Fruit fly (Drosophila melanogaster) whole organism, wandering third instar larva: ENCODE results near the gene Vm26Aa.
A peak's percentile ranks its signal among the peaks of the same experiment; 100 is the strongest.

Experiments
- Abd-B ChIP-seq: fragments of >200 bp; optimal IDR thresholded peaks from 2 replicates; lab custom pipeline; 2017; ENCODE audit warnings: missing biosample characterization, missing genetic modification characterization
- CG32264 ChIP-seq: fragments of 200-800 bp; sonication (Bioruptor generic); optimal IDR thresholded peaks from 2 replicates; lab custom pipeline; 2016; ENCODE audit warnings: missing biosample characterization, missing genetic modification characterization
- CG9705 ChIP-seq: fragments of 200-800 bp; sonication (Bioruptor generic); optimal IDR thresholded peaks from 2 replicates; lab custom pipeline; 2018; ENCODE audit warnings: missing biosample characterization, mild to moderate bottlenecking, missing genetic modification characterization
- Dfd ChIP-seq: fragments of >200 bp; optimal IDR thresholded peaks from 2 replicates; lab custom pipeline; 2017; ENCODE audit warnings: missing biosample characterization, missing genetic modification characterization
- Dif ChIP-seq: fragments of 200-275, 200-300 bp; sonication (Bioruptor generic); optimal IDR thresholded peaks from 2 replicates; lab custom pipeline; 2018; ENCODE audit warnings: missing biosample characterization, missing genetic modification characterization; ENCODE audit not compliant: partially characterized antibody
- GATAd ChIP-seq: sonication (Bioruptor generic); optimal IDR thresholded peaks from 2 replicates; lab custom pipeline; 2016; ENCODE audit warnings: missing biosample characterization, missing genetic modification characterization
- Hr78 ChIP-seq: fragments of >200 bp; optimal IDR thresholded peaks from 2 replicates; lab custom pipeline; 2017; ENCODE audit warnings: missing biosample characterization, missing genetic modification characterization
- Hr83 ChIP-seq: fragments of 200-300 bp; sonication (Bioruptor generic); optimal IDR thresholded peaks from 2 replicates; lab custom pipeline; 2016; ENCODE audit warnings: missing biosample characterization, mild to moderate bottlenecking, missing genetic modification characterization, moderate library complexity; ENCODE audit not compliant: poor library complexity, severe bottlenecking
- Mio ChIP-seq: sonication (Bioruptor generic); optimal IDR thresholded peaks from 2 replicates; lab custom pipeline; 2016; ENCODE audit warnings: missing biosample characterization, missing genetic modification characterization
- N ChIP-seq: fragments of >200 bp; optimal IDR thresholded peaks from 2 replicates; lab custom pipeline; 2018; ENCODE audit warnings: missing biosample characterization, missing external identifiers, missing genetic modification characterization
- OdsH ChIP-seq: fragments of 200-800 bp; sonication (Bioruptor generic); optimal IDR thresholded peaks from 2 replicates; lab custom pipeline; 2016; ENCODE audit warnings: missing biosample characterization, mild to moderate bottlenecking, missing genetic modification characterization
- Rel ChIP-seq, 2 experiments: fragments of 200-800 bp; sonication (Bioruptor generic) in 1 of 2; optimal IDR thresholded peaks; 2 replicates in 1 of 2; 3 replicates in 1 of 2; lab custom pipeline; 2016 to 2019; ENCODE audit warnings: mild to moderate bottlenecking in 2 of 2, missing biosample characterization in 2 of 2, missing genetic modification characterization in 2 of 2, moderate library complexity in 1 of 2
- br ChIP-seq: fragments of 200-800 bp; sonication (Bioruptor generic); optimal IDR thresholded peaks from 2 replicates; lab custom pipeline; 2016; ENCODE audit warnings: missing biosample characterization, missing genetic modification characterization
- dl ChIP-seq, 2 experiments: fragments of 175-275, 200-275 bp in 1 of 2; fragments of 200-275 bp in 1 of 2; sonication (Bioruptor generic); optimal IDR thresholded peaks; lab custom pipeline; 2018; ENCODE audit warnings: mild to moderate bottlenecking in 2 of 2, missing biosample characterization in 2 of 2, missing genetic modification characterization in 2 of 2, moderate library complexity in 2 of 2; ENCODE audit not compliant: partially characterized antibody in 2 of 2, insufficient read depth in 1 of 2
- dsf ChIP-seq: sonication (Bioruptor generic); optimal IDR thresholded peaks from 2 replicates; lab custom pipeline; 2016; ENCODE audit warnings: missing biosample characterization, missing genetic modification characterization, borderline replicate concordance
- ey ChIP-seq: fragments of 200-800 bp; sonication (Bioruptor generic); optimal IDR thresholded peaks from 2 replicates; lab custom pipeline; 2016; ENCODE audit warnings: missing biosample characterization, missing genetic modification characterization
- foxo ChIP-seq, 2 experiments: fragments of 200-800 bp; sonication (Bioruptor generic); optimal IDR thresholded peaks; 2 replicates in 1 of 2; 3 replicates in 1 of 2; lab custom pipeline; 2016 to 2017; ENCODE audit warnings: missing biosample characterization in 2 of 2, missing genetic modification characterization in 2 of 2
- fru ChIP-seq: fragments of 200-800 bp; sonication (Bioruptor generic); optimal IDR thresholded peaks from 3 replicates; lab custom pipeline; 2016; ENCODE audit warnings: missing biosample characterization, mild to moderate bottlenecking, missing genetic modification characterization
- h ChIP-seq: fragments of 200-800 bp; sonication (Bioruptor generic); optimal IDR thresholded peaks from 3 replicates; lab custom pipeline; 2016; ENCODE audit warnings: missing biosample characterization, mild to moderate bottlenecking, missing genetic modification characterization
- jim ChIP-seq: fragments of 175-275, 200-325 bp; sonication (Bioruptor generic); optimal IDR thresholded peaks from 2 replicates; lab custom pipeline; 2016; ENCODE audit warnings: missing biosample characterization, mild to moderate bottlenecking, missing genetic modification characterization
- pan ChIP-seq: fragments of >200 bp; optimal IDR thresholded peaks from 2 replicates; lab custom pipeline; 2017
- psq ChIP-seq: fragments of 200-800 bp; sonication (Bioruptor generic); optimal IDR thresholded peaks from 3 replicates; lab custom pipeline; 2017; ENCODE audit warnings: missing biosample characterization, mild to moderate bottlenecking, missing genetic modification characterization, moderate library complexity
- sv ChIP-seq: fragments of 200-800 bp; sonication (Bioruptor generic); optimal IDR thresholded peaks from 3 replicates; lab custom pipeline; 2016; ENCODE audit warnings: missing biosample characterization, missing genetic modification characterization
- tai ChIP-seq: sonication (Bioruptor generic); optimal IDR thresholded peaks from 2 replicates; lab custom pipeline; 2016; ENCODE audit warnings: missing biosample characterization, missing genetic modification characterization
- usp ChIP-seq: fragments of >200 bp; optimal IDR thresholded peaks from 2 replicates; lab custom pipeline; 2017; ENCODE audit warnings: missing biosample characterization, missing genetic modification characterization
- woc ChIP-seq: sonication (Bioruptor generic); optimal IDR thresholded peaks from 2 replicates; lab custom pipeline; 2016; ENCODE audit warnings: missing biosample characterization, mild to moderate bottlenecking, missing genetic modification characterization

Vm26Aa gene

dm6 chr2L:5927363-5927762 lies 32.8 kb downstream of the Vm26Aa start:
- TF ChIP-seq h (GFP tag; lab: Kevin White, UChicago) (no peak), sv (GFP tag; lab: Kevin White, UChicago) (no peak), jim (GFP tag; lab: Kevin White, UChicago) (no peak), pan (lab: Kevin White, UChicago) (no peak), usp (no peak), OdsH (GFP tag; lab: Kevin White, UChicago) (no peak), foxo (GFP tag; optimal IDR thresholded peaks at IDR 0.05; lab: Kevin White, UChicago) (no peak), Dfd (GFP tag; lab: Kevin White, UChicago) (no peak), Hr83 (GFP tag; lab: Kevin White, UChicago) (no peak), psq (no peak), Hr78 (GFP tag; lab: Kevin White, UChicago) (no peak), Rel (GFP tag; optimal IDR thresholded peaks at IDR 0.05; lab: Kevin White, UChicago) (no peak), Rel (tag; optimal IDR thresholded peaks at IDR 0.05; lab: Kevin White, UChicago) (no peak), Dif (GFP tag; lab: Kevin White, UChicago) (no peak), ey (no peak)

dm6 chr2L:5925637-5926036 lies 34.5 kb downstream of the Vm26Aa start, which contains the start of gene dsf:
Gene dsf (plus strand): TSS chr2L:5925937.
- TF ChIP-seq CG32264 (GFP tag; lab: Kevin White, UChicago): no peak
- no peak for TF ChIP-seq tai (GFP tag; lab: Kevin White, UChicago)
- TF ChIP-seq, all 38 proteins: peak for 0

- TF ChIP-seq sv (GFP tag; lab: Kevin White, UChicago): no peak
- no peak for TF ChIP-seq OdsH (GFP tag; lab: Kevin White, UChicago)
- no peak for TF ChIP-seq Abd-B
- TF ChIP-seq Dif (GFP tag; lab: Kevin White, UChicago): no peak
- TF ChIP-seq br (GFP tag; lab: Kevin White, UChicago): no peak
- TF ChIP-seq GATAd (GFP tag; lab: Kevin White, UChicago): no peak
- TF ChIP-seq dsf: no peak
- TF ChIP-seq woc (GFP tag; lab: Kevin White, UChicago): no peak
- TF ChIP-seq, all 38 proteins: peak for 0
Measured at dm6 chr2L:5925164-5925563, 35.0 kb downstream of the Vm26Aa start.

DNA sequence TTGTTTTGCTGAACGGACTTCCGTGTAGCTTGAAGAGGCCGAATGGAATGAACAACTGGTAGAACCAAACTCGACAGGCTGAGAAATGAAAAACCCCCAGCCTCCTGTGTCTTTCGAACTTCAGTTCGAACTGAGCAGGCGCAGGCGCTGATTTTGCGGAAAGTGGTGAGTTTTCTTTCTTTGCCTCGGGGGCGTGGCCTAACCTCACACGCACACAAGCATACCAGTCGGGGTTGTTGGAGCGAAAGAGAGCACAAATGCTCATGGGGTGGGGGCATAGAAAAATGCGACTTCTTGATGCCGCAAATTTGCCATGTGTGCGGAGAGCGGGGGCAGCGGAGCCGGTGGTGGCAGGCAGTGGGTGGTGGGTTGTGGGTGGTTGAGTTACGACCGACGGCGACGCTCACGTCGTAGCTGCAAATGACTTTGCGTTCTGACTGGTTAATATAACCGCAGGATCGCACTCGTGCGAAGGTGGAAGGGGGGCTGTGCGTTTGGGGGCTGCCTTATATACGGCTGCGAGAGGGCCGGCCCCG lies 36.5 kb downstream of the Vm26Aa start, which contains the start of gene CG9016:
Gene CG9016 (minus strand): TSS at position 51 of the 536 bp plus-strand sequence.
- no peak for TF ChIP-seq woc (GFP tag; lab: Kevin White, UChicago)
- peak; percentile 21 for TF ChIP-seq Dif (GFP tag; lab: Kevin White, UChicago)
- no peak for TF ChIP-seq Abd-B
- TF ChIP-seq usp: no peak
- no peak for TF ChIP-seq dl (GFP tag; optimal IDR thresholded peaks at IDR 0.05; lab: Kevin White, UChicago; ENCODE audit: insufficient read depth in 1 of 2, partially characterized antibody in 2 of 2)
- TF ChIP-seq GATAd (GFP tag; lab: Kevin White, UChicago): no peak
- TF ChIP-seq N (GFP tag; lab: Kevin White, UChicago): no peak

DNA sequence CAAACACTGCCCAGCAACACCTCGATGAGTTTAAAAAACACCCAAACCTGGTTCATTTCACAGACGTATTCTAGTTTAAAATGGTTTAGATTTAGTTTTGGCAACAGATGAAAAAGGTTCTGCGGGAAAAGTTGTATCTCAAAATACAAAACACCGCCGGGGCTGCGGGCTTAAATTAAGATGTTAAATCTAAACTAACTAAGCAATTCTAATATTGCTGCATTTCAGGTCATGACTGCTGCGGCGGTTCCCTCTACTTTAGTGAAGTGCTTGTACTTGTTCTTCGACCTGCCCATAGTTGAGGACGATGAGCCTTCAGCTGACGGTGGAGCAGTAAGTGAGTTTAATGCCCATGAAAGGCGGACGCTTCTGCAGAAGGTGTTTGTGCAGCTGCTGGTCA lies 50.0 kb downstream of the Vm26Aa start, which contains the start of gene CG14000:
Gene CG14000 (minus strand): TSS at position 101 of the 400 bp plus-strand sequence.
- TF ChIP-seq OdsH (GFP tag; lab: Kevin White, UChicago) (no peak), dl (GFP tag; optimal IDR thresholded peaks at IDR 0.05; lab: Kevin White, UChicago; ENCODE audit: insufficient read depth in 1 of 2, partially characterized antibody in 2 of 2) (no peak), dsf (no peak), jim (GFP tag; lab: Kevin White, UChicago) (no peak), Mio (GFP tag; lab: Kevin White, UChicago) (no peak), woc (GFP tag; lab: Kevin White, UChicago) (no peak), fru (no peak), tai (GFP tag; lab: Kevin White, UChicago) (no peak), ey (no peak), Dif (GFP tag; lab: Kevin White, UChicago) (no peak), CG9705 (no peak), sv (GFP tag; lab: Kevin White, UChicago) (no peak), Abd-B (no peak)
